Fruit fly (Drosophila melanogaster) whole organism, embryonic: ENCODE data around the gene CG16790.

ENCODE experiments used
- CG10565 ChIP-seq: fragments of 200-800 bp; sonication (Bioruptor generic); optimal IDR thresholded peaks from 3 replicates; lab custom pipeline; 2016; ENCODE audit warnings: missing biosample characterization, mild to moderate bottlenecking, missing genetic modification characterization
- CG10654 ChIP-seq: fragments of 200-800 bp; sonication (Bioruptor generic); optimal IDR thresholded peaks from 2 replicates; lab custom pipeline; 2016; ENCODE audit warnings: missing biosample characterization, missing genetic modification characterization
- CG10979 ChIP-seq: fragments of 200-800 bp; sonication (Bioruptor generic); optimal IDR thresholded peaks from 2 replicates; lab custom pipeline; 2018; ENCODE audit warnings: missing biosample characterization, mild to moderate bottlenecking, missing genetic modification characterization, moderate library complexity
- CG12071 ChIP-seq: fragments of 200-800 bp; sonication (Bioruptor generic); optimal IDR thresholded peaks from 3 replicates; lab custom pipeline; 2018; ENCODE audit warnings: missing biosample characterization, mild to moderate bottlenecking, missing genetic modification characterization
- CG12391 ChIP-seq: fragments of 200-800 bp; sonication (Bioruptor generic); optimal IDR thresholded peaks from 3 replicates; lab custom pipeline; 2018; ENCODE audit warnings: missing biosample characterization, mild to moderate bottlenecking, missing genetic modification characterization, moderate library complexity
- CG13424 ChIP-seq: fragments of 200-800 bp; sonication (Bioruptor generic); optimal IDR thresholded peaks from 2 replicates; lab custom pipeline; 2019; ENCODE audit warnings: missing biosample characterization, mild to moderate bottlenecking, missing genetic modification characterization, moderate library complexity
- CG14710 ChIP-seq: fragments of 200-800 bp; sonication (Bioruptor generic); optimal IDR thresholded peaks from 3 replicates; lab custom pipeline; 2019; ENCODE audit warnings: missing biosample characterization, mild to moderate bottlenecking, missing genetic modification characterization, moderate library complexity
- CG15479 ChIP-seq: fragments of 200-800 bp; sonication (Bioruptor generic); optimal IDR thresholded peaks from 3 replicates; lab custom pipeline; 2019; ENCODE audit warnings: missing biosample characterization, mild to moderate bottlenecking, missing genetic modification characterization, moderate library complexity
- CG17359 ChIP-seq: fragments of 200-800 bp; sonication (Bioruptor generic); optimal IDR thresholded peaks from 3 replicates; lab custom pipeline; 2018; ENCODE audit warnings: missing biosample characterization, mild to moderate bottlenecking, missing genetic modification characterization, moderate library complexity
- CG17361 ChIP-seq: fragments of 200-800 bp; sonication (Bioruptor generic); IDR thresholded peaks from 3 replicates; pipeline ENCODE4 v1.3.6; 2022; ENCODE audit warnings: missing biosample characterization, missing genetic modification characterization
- CG2712 ChIP-seq: fragments of 200-800 bp; optimal IDR thresholded peaks from 3 replicates; lab custom pipeline; 2019; ENCODE audit warnings: missing biosample characterization, mild to moderate bottlenecking, missing genetic modification characterization, moderate library complexity
- CG30403 ChIP-seq: fragments of 200-800 bp; sonication (Bioruptor generic); optimal IDR thresholded peaks from 3 replicates; lab custom pipeline; 2016; ENCODE audit warnings: missing biosample characterization, missing genetic modification characterization
- CG32532 ChIP-seq: fragments of 200-800 bp; sonication (Bioruptor generic); IDR thresholded peaks from 2 replicates; pipeline ENCODE4 v1.3.6; 2022; ENCODE audit warnings: missing biosample characterization, missing genetic modification characterization
- CG33213 ChIP-seq: fragments of 200-800 bp; sonication (Bioruptor generic); optimal IDR thresholded peaks from 3 replicates; lab custom pipeline; 2016; ENCODE audit warnings: missing biosample characterization, missing genetic modification characterization
- CG3847 ChIP-seq: fragments of 200-800 bp; sonication (Bioruptor generic); IDR thresholded peaks from 2 replicates; pipeline ENCODE4 v1.3.6; 2022; ENCODE audit warnings: missing biosample characterization, missing genetic modification characterization
- CG4404 ChIP-seq: fragments of 200-800 bp; sonication (Bioruptor generic); IDR thresholded peaks from 2 replicates; pipeline ENCODE4 v1.3.6; 2022; ENCODE audit warnings: missing biosample characterization, missing genetic modification characterization
- CG6654 ChIP-seq: fragments of 200-800 bp; sonication (Bioruptor generic); optimal IDR thresholded peaks from 2 replicates; lab custom pipeline; 2017; ENCODE audit warnings: missing biosample characterization, mild to moderate bottlenecking, missing genetic modification characterization
- CG6683 ChIP-seq: fragments of 200-800 bp; sonication (Bioruptor generic); optimal IDR thresholded peaks from 2 replicates; lab custom pipeline; 2017; ENCODE audit warnings: missing biosample characterization, mild to moderate bottlenecking, missing genetic modification characterization, missing genetic modification reagents
- CG9215 ChIP-seq: fragments of 200-800 bp; sonication (Bioruptor generic); IDR thresholded peaks from 2 replicates; pipeline ENCODE4 v1.3.6; 2022; ENCODE audit warnings: missing biosample characterization, missing genetic modification characterization
- CG9609 ChIP-seq: fragments of 200-800 bp; sonication (Bioruptor generic); optimal IDR thresholded peaks from 3 replicates; lab custom pipeline; 2016; ENCODE audit warnings: missing biosample characterization, missing genetic modification characterization
- CG9797 ChIP-seq: fragments of 200-800 bp; sonication (Bioruptor generic); optimal IDR thresholded peaks from 3 replicates; lab custom pipeline; 2018; ENCODE audit warnings: missing biosample characterization, mild to moderate bottlenecking, missing genetic modification characterization
- Dbx ChIP-seq: fragments of 200-800 bp; sonication (Bioruptor generic); IDR thresholded peaks from 3 replicates; pipeline ENCODE4 v1.3.6; 2022; ENCODE audit warnings: missing biosample characterization, missing genetic modification characterization
- Dip3 ChIP-seq: fragments of 200-800 bp; sonication (Bioruptor generic); optimal IDR thresholded peaks from 3 replicates; lab custom pipeline; 2016; ENCODE audit warnings: missing biosample characterization, missing genetic modification characterization
- Drgx ChIP-seq: fragments of 200-800 bp; sonication (Bioruptor generic); IDR thresholded peaks from 2 replicates; pipeline ENCODE4 v1.3.6; 2022; ENCODE audit warnings: missing biosample characterization, missing genetic modification characterization
- GATAe ChIP-seq: fragments of 200-800 bp; sonication (Bioruptor generic); conservative IDR thresholded peaks from 2 replicates; pipeline ENCODE4 v1.3.6; 2022; ENCODE audit warnings: missing biosample characterization, missing genetic modification characterization
- H15 ChIP-seq: fragments of 200-800 bp; sonication (Bioruptor generic); IDR thresholded peaks from 3 replicates; pipeline ENCODE4 v1.3.6; 2022; ENCODE audit warnings: missing biosample characterization, missing genetic modification characterization
- HLHmδ ChIP-seq: fragments of 200-800 bp; sonication (Bioruptor generic); optimal IDR thresholded peaks from 2 replicates; lab custom pipeline; 2018; ENCODE audit warnings: missing biosample characterization, mild to moderate bottlenecking, missing genetic modification characterization, moderate library complexity
- Lhr ChIP-seq: fragments of 200-800 bp; sonication (Bioruptor generic); optimal IDR thresholded peaks from 3 replicates; lab custom pipeline; 2017; ENCODE audit warnings: mild to moderate bottlenecking, missing biosample characterization, missing genetic modification reagents, missing genetic modification characterization
- Lpt ChIP-seq: fragments of >200 bp; optimal IDR thresholded peaks from 2 replicates; lab custom pipeline; 2018; ENCODE audit warnings: missing biosample characterization, missing genetic modification characterization
- Med ChIP-seq: fragments of 200-800 bp; sonication (Bioruptor generic); peaks from one replicate; lab custom pipeline; 2016; ENCODE audit warnings: missing biosample characterization, missing genetic modification characterization, mild to moderate bottlenecking, inconsistent platforms, moderate library complexity
- NfI ChIP-seq: fragments of 200-800 bp; sonication (Bioruptor generic); optimal IDR thresholded peaks from 3 replicates; lab custom pipeline; 2018; ENCODE audit warnings: missing biosample characterization, mild to moderate bottlenecking, missing genetic modification characterization, moderate library complexity
- Rfx ChIP-seq: fragments of 200-800 bp; sonication (Bioruptor generic); IDR thresholded peaks from 2 replicates; pipeline ENCODE4 v1.3.6; 2022; ENCODE audit warnings: missing biosample characterization, missing genetic modification characterization
- Vsx1 ChIP-seq: fragments of 200-800 bp; sonication (Bioruptor generic); optimal IDR thresholded peaks from 2 replicates; lab custom pipeline; 2017; ENCODE audit warnings: missing biosample characterization, mild to moderate bottlenecking, missing genetic modification characterization, missing genetic modification reagents
- ac ChIP-seq: fragments of 200-800 bp; sonication (Bioruptor generic); optimal IDR thresholded peaks from 3 replicates; lab custom pipeline; 2017; ENCODE audit warnings: missing biosample characterization, mild to moderate bottlenecking, missing genetic modification characterization
- ara ChIP-seq: fragments of 200-800 bp; sonication (Bioruptor generic); IDR thresholded peaks from 2 replicates; pipeline ENCODE4 v1.3.6; 2022; ENCODE audit warnings: missing biosample characterization, missing genetic modification characterization
- bsh ChIP-seq, 2 experiments: fragments of 200-800 bp; sonication (Bioruptor generic); optimal IDR thresholded peaks; 2 replicates each; lab custom pipeline; 2017 to 2018; ENCODE audit warnings: mild to moderate bottlenecking in 2 of 2, missing biosample characterization in 2 of 2, missing genetic modification characterization in 2 of 2, moderate library complexity in 1 of 2
- da ChIP-seq: fragments of 200-800 bp; sonication (Bioruptor generic); optimal IDR thresholded peaks from 2 replicates; lab custom pipeline; 2016; ENCODE audit warnings: missing biosample characterization, missing genetic modification characterization
- dati ChIP-seq: fragments of 200-800 bp; sonication (Bioruptor generic); IDR thresholded peaks from 2 replicates; pipeline ENCODE4 v1.3.6; 2022; ENCODE audit warnings: missing biosample characterization, missing genetic modification characterization
- dpn ChIP-seq, 2 experiments: fragments of 200-800 bp; sonication (Bioruptor generic); optimal IDR thresholded peaks; 3 replicates each; lab custom pipeline; 2016; ENCODE audit warnings: missing biosample characterization in 2 of 2, missing genetic modification characterization in 2 of 2
- dysf ChIP-seq: fragments of 200-800 bp; sonication (Bioruptor generic); IDR thresholded peaks from 3 replicates; pipeline ENCODE4 v1.3.6; 2022; ENCODE audit warnings: missing biosample characterization, missing genetic modification characterization
- exex ChIP-seq: fragments of 200-800 bp; sonication (Bioruptor generic); optimal IDR thresholded peaks from 4 replicates; lab custom pipeline; 2018; ENCODE audit warnings: missing biosample characterization, mild to moderate bottlenecking, missing genetic modification characterization, moderate library complexity
- fu2 ChIP-seq: fragments of 200-800 bp; sonication (Bioruptor generic); optimal IDR thresholded peaks from 2 replicates; lab custom pipeline; 2016; ENCODE audit warnings: missing biosample characterization, missing genetic modification characterization
- pho ChIP-seq: fragments of 200-800 bp; sonication (Bioruptor generic); optimal IDR thresholded peaks from 2 replicates; lab custom pipeline; 2016; ENCODE audit warnings: missing biosample characterization, missing genetic modification characterization
- prd ChIP-seq, 3 experiments: fragments of >200 bp in 2 of 3; fragments of 200-800 bp in 1 of 3; sonication (Bioruptor generic) in 1 of 3; optimal IDR thresholded peaks in 2 of 3; IDR thresholded peaks in 1 of 3; 2 replicates in 2 of 3; 3 replicates in 1 of 3; pipeline versions ENCODE4 v1.3.6 to Lab custom; 2017 to 2022; ENCODE audit warnings: missing biosample characterization in 1 of 3, missing genetic modification characterization in 1 of 3
- ranshi ChIP-seq: fragments of 200-800 bp; sonication (Bioruptor generic); IDR thresholded peaks from 2 replicates; pipeline ENCODE4 v1.3.6; 2022; ENCODE audit warnings: missing biosample characterization, missing genetic modification characterization
- shn ChIP-seq: fragments of 200-800 bp; sonication (Bioruptor generic); optimal IDR thresholded peaks from 3 replicates; lab custom pipeline; 2016; ENCODE audit warnings: missing biosample characterization, missing genetic modification characterization
- tgo ChIP-seq: fragments of 200-800 bp; sonication (Bioruptor generic); IDR thresholded peaks from 3 replicates; pipeline ENCODE4 v1.3.6; 2022; ENCODE audit warnings: missing biosample characterization, missing genetic modification characterization
- toy ChIP-seq: fragments of 200-800 bp; sonication (Bioruptor generic); IDR thresholded peaks from 2 replicates; pipeline ENCODE4 v1.3.6; 2022; ENCODE audit warnings: missing biosample characterization, missing genetic modification characterization

Gene CG16790

DNA sequence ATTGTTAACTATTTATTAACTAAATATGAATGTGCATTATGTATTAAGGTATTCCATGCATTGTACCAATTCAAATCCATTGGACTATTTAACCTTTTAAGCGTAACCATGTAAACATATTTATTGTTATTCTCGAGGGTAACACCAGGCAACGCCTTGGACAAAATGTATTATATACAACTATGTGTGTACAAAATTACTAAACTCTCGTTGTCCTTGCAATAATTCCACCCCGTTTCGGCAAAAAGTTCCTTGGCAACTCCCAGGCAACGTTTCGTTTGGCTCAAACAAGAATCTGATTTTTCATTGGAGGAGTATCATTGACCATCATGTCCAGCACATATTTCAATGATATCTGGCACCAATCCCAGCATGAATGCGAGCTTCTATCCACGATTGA is 4.1 kb downstream of the CG16790 start, which contains the start of gene CG16789:
CG16789 (plus strand) TSS at position 301 of the 400 bp plus-strand sequence.
- TF ChIP-seq dpn (GFP tag; optimal IDR thresholded peaks at IDR 0.05; lab: Kevin White, UChicago) (no peak), prd (optimal IDR thresholded peaks at IDR 0.05; lab: Kevin White, UChicago) (no peak), prd (GFP tag; IDR thresholded peaks at IDR 0.05; lab: Robert Waterston, UW) (no peak), CG17359 (tag; lab: Kevin White, UChicago) (no peak), ac (no peak), Dbx (GFP tag; lab: Robert Waterston, UW) (no peak), Vsx1 (GFP tag; lab: Kevin White, UChicago) (no peak), HLHmδ (GFP tag; lab: Kevin White, UChicago) (no peak), Dip3 (no peak), Lpt (GFP tag; lab: Kevin White, UChicago) (no peak), H15 (GFP tag; lab: Robert Waterston, UW) (no peak), CG12071 (GFP tag; lab: Kevin White, UChicago) (no peak), CG9215 (GFP tag; lab: Robert Waterston, UW) (no peak), Drgx (GFP tag; lab: Robert Waterston, UW) (no peak)

dm6 chr3R:9563240-9563992 is 6.6 kb downstream of the CG16790 start, which contains the start of the genes CG9393 and Vps45:
Gene CG9393 (minus strand): TSS chr3R:9563673.
Gene Vps45 (plus strand): TSS chr3R:9563924.
- TF ChIP-seq CG12391 (tag; lab: Kevin White, UChicago) (peak; percentile 80), CG9797 (GFP tag; lab: Kevin White, UChicago) (peak; percentile 53), CG15479 (GFP tag; lab: Kevin White, UChicago) (no peak), CG9609 (GFP tag; lab: Kevin White, UChicago) (peak; percentile 32), CG3847 (GFP tag; lab: Robert Waterston, UW) (peak; percentile 70), da (peak; percentile 57), pho (GFP tag; lab: Kevin White, UChicago) (peak; percentile 81), CG4404 (GFP tag; lab: Robert Waterston, UW) (no peak; the same call in none of the 2 replicates), exex (tag; lab: Kevin White, UChicago) (peak; percentile 46), CG30403 (GFP tag; lab: Kevin White, UChicago) (peak; percentile 77), CG6683 (GFP tag; lab: Kevin White, UChicago) (peak; percentile 5), CG13424 (tag; lab: Kevin White, UChicago) (peak; percentile 74), dysf (GFP tag; lab: Robert Waterston, UW) (0 out of 3 replicates have a peak, but pooled peaks have one; percentile 16), CG6654 (GFP tag; lab: Kevin White, UChicago) (no peak), CG10979 (tag; lab: Kevin White, UChicago) (peak; percentile 45), bsh (GFP tag; optimal IDR thresholded peaks at IDR 0.05; lab: Kevin White, UChicago) (peak in 1 of 2 experiments; percentile 57), GATAe (GFP tag; lab: Robert Waterston, UW) (peak; percentile 71), ara (GFP tag; lab: Robert Waterston, UW) (peak; percentile 37), Rfx (peak; percentile 64), Lhr (GFP tag; lab: Kevin White, UChicago) (no peak), CG17361 (peak; percentile 79), CG10565 (GFP tag; lab: Kevin White, UChicago) (no peak), NfI (GFP tag; lab: Kevin White, UChicago) (peak; percentile 58), ranshi (peak; percentile 36; the same call in 1 of the 2 replicates), toy (GFP tag; lab: Robert Waterston, UW) (no peak), dati (no peak), CG32532 (GFP tag; lab: Robert Waterston, UW) (peak; percentile 47), CG2712 (peak; percentile 67), CG10654 (GFP tag; lab: Kevin White, UChicago) (peak; percentile 59), CG14710 (tag; lab: Kevin White, UChicago) (peak; percentile 81), shn (GFP tag; lab: Kevin White, UChicago) (peak; percentile 52), tgo (GFP tag; lab: Robert Waterston, UW) (peak; percentile 48; the same call in 1 of the 3 replicates), fu2 (GFP tag; lab: Kevin White, UChicago) (peak; percentile 71), Med (GFP tag; lab: Kevin White, UChicago) (peak; percentile 90), CG33213 (peak; percentile 12)
